Fruit fly (Drosophila melanogaster) whole organism, wandering third instar larva: ENCODE data around the gene CG10055.

Experiments
- CG9705 ChIP-seq: fragments of 200-800 bp; sonication (Bioruptor generic); optimal IDR thresholded peaks from 2 replicates; lab custom pipeline; 2018; ENCODE audit warnings: missing biosample characterization, mild to moderate bottlenecking, missing genetic modification characterization
- Dif ChIP-seq: fragments of 200-275, 200-300 bp; sonication (Bioruptor generic); optimal IDR thresholded peaks from 2 replicates; lab custom pipeline; 2018; ENCODE audit warnings: missing biosample characterization, missing genetic modification characterization; ENCODE audit not compliant: partially characterized antibody
- Hnf4 ChIP-seq: fragments of 200-800 bp; sonication (Bioruptor generic); optimal IDR thresholded peaks from 2 replicates; lab custom pipeline; 2016; ENCODE audit warnings: missing biosample characterization, mild to moderate bottlenecking, missing genetic modification characterization
- Vsx2 ChIP-seq: fragments of 200-300, 225-300 bp; sonication (Bioruptor generic); optimal IDR thresholded peaks from 2 replicates; lab custom pipeline; 2018; ENCODE audit warnings: missing biosample characterization, missing genetic modification characterization; ENCODE audit not compliant: partially characterized antibody
- brk ChIP-seq: fragments of 200-800 bp; sonication (Bioruptor generic); optimal IDR thresholded peaks from 2 replicates; lab custom pipeline; 2016; ENCODE audit warnings: missing biosample characterization, mild to moderate bottlenecking, missing genetic modification characterization
- dl ChIP-seq, 2 experiments: fragments of 175-275, 200-275 bp in 1 of 2; fragments of 200-275 bp in 1 of 2; sonication (Bioruptor generic); optimal IDR thresholded peaks; lab custom pipeline; 2018; ENCODE audit warnings: mild to moderate bottlenecking in 2 of 2, missing biosample characterization in 2 of 2, missing genetic modification characterization in 2 of 2, moderate library complexity in 2 of 2; ENCODE audit not compliant: partially characterized antibody in 2 of 2, insufficient read depth in 1 of 2
- dmrt93B ChIP-seq: fragments of 200-800 bp; sonication (Bioruptor generic); optimal IDR thresholded peaks from 2 replicates; lab custom pipeline; 2018; ENCODE audit warnings: missing biosample characterization, mild to moderate bottlenecking, missing genetic modification characterization
- h ChIP-seq: fragments of 200-800 bp; sonication (Bioruptor generic); optimal IDR thresholded peaks from 3 replicates; lab custom pipeline; 2016; ENCODE audit warnings: missing biosample characterization, mild to moderate bottlenecking, missing genetic modification characterization
- pan ChIP-seq: fragments of >200 bp; optimal IDR thresholded peaks from 2 replicates; lab custom pipeline; 2017
- psq ChIP-seq: fragments of 200-800 bp; sonication (Bioruptor generic); optimal IDR thresholded peaks from 3 replicates; lab custom pipeline; 2017; ENCODE audit warnings: missing biosample characterization, mild to moderate bottlenecking, missing genetic modification characterization, moderate library complexity
- rgr ChIP-seq: fragments of 200-800 bp; sonication (Bioruptor generic); optimal IDR thresholded peaks from 3 replicates; lab custom pipeline; 2016; ENCODE audit warnings: missing biosample characterization, mild to moderate bottlenecking, missing genetic modification characterization
- woc ChIP-seq: sonication (Bioruptor generic); optimal IDR thresholded peaks from 2 replicates; lab custom pipeline; 2016; ENCODE audit warnings: missing biosample characterization, mild to moderate bottlenecking, missing genetic modification characterization

DNA sequence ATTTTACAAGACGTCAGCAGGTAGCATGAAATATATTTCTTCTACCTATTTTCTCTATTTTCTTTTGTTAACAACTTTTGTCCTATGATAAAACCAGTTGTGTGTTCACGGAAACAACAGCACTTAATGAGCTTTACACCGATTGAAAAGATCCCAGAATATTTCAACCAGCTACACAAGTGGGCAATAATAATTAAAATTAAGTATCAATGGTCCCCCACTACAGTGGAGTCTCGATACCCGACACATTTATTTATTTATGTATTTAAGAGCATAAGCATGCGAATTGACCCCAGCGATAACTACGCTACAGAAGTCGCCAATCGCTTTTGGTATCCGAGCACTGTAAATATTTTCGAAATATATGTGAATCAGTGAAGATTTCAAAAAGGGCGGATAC lies 2.2 kb upstream of the CG10055 start:
- no peak for TF ChIP-seq psq (GFP tag; lab: Kevin White, UChicago)
- TF ChIP-seq Hnf4, result no peak
- no peak for TF ChIP-seq h (GFP tag; lab: Kevin White, UChicago)
- TF ChIP-seq dmrt93B, result no peak
- TF ChIP-seq dl (GFP tag; optimal IDR thresholded peaks at IDR 0.05; lab: Kevin White, UChicago; ENCODE audit: insufficient read depth in 1 of 2, partially characterized antibody in 2 of 2), result no peak
- no peak for TF ChIP-seq Vsx2 (GFP tag; lab: Kevin White, UChicago)
- no peak for TF ChIP-seq pan (lab: Kevin White, UChicago)
- TF ChIP-seq woc, result no peak
- TF ChIP-seq brk (GFP tag; lab: Kevin White, UChicago), result no peak
- TF ChIP-seq CG9705 (GFP tag; lab: Kevin White, UChicago), result no peak
- no peak for TF ChIP-seq Dif (GFP tag; lab: Kevin White, UChicago)
- TF ChIP-seq rgr (GFP tag; lab: Kevin White, UChicago), result no peak
